Worm (Caenorhabditis elegans) whole organism, young adult: ENCODE results near the gene efl-1.
A peak's percentile ranks its signal among the peaks of the same experiment; 100 is the strongest.

ENCODE experiments used
- B0336.3 ChIP-seq: fragments of 200-800 bp; sonication (Bioruptor generic); IDR thresholded peaks from 2 replicates; pipeline ENCODE4 v1.3.6; 2022; ENCODE audit warnings: missing genetic modification characterization, missing compliant biosample characterization
- C17E4.6 ChIP-seq: fragments of 200-800 bp; sonication (Bioruptor generic); IDR thresholded peaks from 2 replicates; pipeline ENCODE4 v1.3.6; 2022; ENCODE audit warnings: missing genetic modification reagents, missing genetic modification characterization, missing compliant biosample characterization
- F23B12.7 ChIP-seq: sonication (generic microtip); optimal IDR thresholded peaks from 2 replicates; lab custom pipeline; 2017; ENCODE audit warnings: missing genetic modification characterization, mild to moderate bottlenecking, missing compliant biosample characterization, antibody characterized with exemption, moderate library complexity; ENCODE audit not compliant: insufficient read depth
- F39B2.1 ChIP-seq: fragments of 200-800 bp; sonication (Bioruptor generic); IDR thresholded peaks from 2 replicates; pipeline ENCODE4 v1.3.6; 2022; ENCODE audit warnings: missing genetic modification reagents, missing genetic modification characterization, missing compliant biosample characterization
- F49E8.2 ChIP-seq: sonication (generic microtip); optimal IDR thresholded peaks from 3 replicates; lab custom pipeline; 2017; ENCODE audit warnings: missing genetic modification characterization, mild to moderate bottlenecking, missing compliant biosample characterization, antibody characterized with exemption, moderate library complexity; ENCODE audit not compliant: insufficient read depth
- K12H6.12 ChIP-seq: fragments of 200-800 bp; sonication (Bioruptor generic); optimal IDR thresholded peaks from 2 replicates; lab custom pipeline; 2018; ENCODE audit warnings: mild to moderate bottlenecking, missing genetic modification characterization, missing compliant biosample characterization
- Y53F4B.3 ChIP-seq: fragments of 200-800 bp; sonication (Bioruptor generic); IDR thresholded peaks from 2 replicates; pipeline ENCODE4 v1.3.6; 2022; ENCODE audit warnings: missing genetic modification reagents, missing genetic modification characterization, missing compliant biosample characterization
- Y53G8AR.9 ChIP-seq: fragments of 200-800 bp; sonication (Bioruptor generic); conservative IDR thresholded peaks from 2 replicates; pipeline ENCODE4 v1.3.6; 2022; ENCODE audit warnings: missing genetic modification reagents, missing genetic modification characterization, missing compliant biosample characterization
- Y79H2A.3 ChIP-seq: fragments of 200-800 bp; sonication (Bioruptor generic); conservative IDR thresholded peaks from 2 replicates; pipeline ENCODE4 v1.3.6; 2022; ENCODE audit warnings: missing genetic modification reagents, missing genetic modification characterization, missing compliant biosample characterization
- Y95B8A.8 ChIP-seq: fragments of 200-800 bp; sonication (Bioruptor generic); IDR thresholded peaks from 2 replicates; pipeline ENCODE4 v1.3.6; 2022; ENCODE audit warnings: missing genetic modification reagents, missing genetic modification characterization, missing compliant biosample characterization
- attf-3 ChIP-seq: fragments of 200-800 bp; sonication (Bioruptor generic); conservative IDR thresholded peaks from 2 replicates; pipeline ENCODE4 v1.3.6; 2022; ENCODE audit warnings: missing genetic modification reagents, missing genetic modification characterization, missing compliant biosample characterization
- cebp-2 ChIP-seq: fragments of 200-800 bp; sonication (Bioruptor generic); IDR thresholded peaks from 2 replicates; pipeline ENCODE4 v1.3.6; 2022; ENCODE audit warnings: missing genetic modification characterization, missing compliant biosample characterization
- ceh-40 ChIP-seq: fragments of 200-800 bp; sonication (Bioruptor generic); IDR thresholded peaks from 2 replicates; pipeline ENCODE4 v1.3.6; 2022; ENCODE audit warnings: missing genetic modification characterization, missing compliant biosample characterization
- dox-1 ChIP-seq: fragments of 200-800 bp; sonication (Bioruptor generic); IDR thresholded peaks from 2 replicates; pipeline ENCODE4 v1.3.6; 2022; ENCODE audit warnings: missing genetic modification reagents, missing genetic modification characterization, missing compliant biosample characterization
- ets-4 ChIP-seq: fragments of 200-800 bp; sonication (Bioruptor generic); optimal IDR thresholded peaks from 2 replicates; lab custom pipeline; 2018; ENCODE audit warnings: mild to moderate bottlenecking, missing genetic modification characterization, missing compliant biosample characterization
- gei-17 ChIP-seq: fragments of 200-800 bp; sonication (Bioruptor generic); optimal IDR thresholded peaks from 2 replicates; lab custom pipeline; 2018; ENCODE audit warnings: mild to moderate bottlenecking, missing genetic modification characterization, missing compliant biosample characterization
- him-1 ChIP-seq: sonication (generic microtip); optimal IDR thresholded peaks from 2 replicates; lab custom pipeline; 2016; ENCODE audit warnings: missing genotype, missing genetic modification reagents, missing genetic modification characterization, missing compliant biosample characterization
- hsf-1 ChIP-seq: fragments of 200-800 bp; sonication (Bioruptor generic); IDR thresholded peaks from 2 replicates; pipeline ENCODE4 v1.3.6; 2022; ENCODE audit warnings: missing genetic modification reagents, missing genetic modification characterization, missing compliant biosample characterization
- let-526 ChIP-seq: fragments of 200-800 bp; sonication (Bioruptor generic); IDR thresholded peaks from 2 replicates; pipeline ENCODE4 v1.3.6; 2022; ENCODE audit warnings: missing genetic modification reagents, missing genetic modification characterization, missing compliant biosample characterization
- lin-40 ChIP-seq: sonication (generic microtip); optimal IDR thresholded peaks from 2 replicates; lab custom pipeline; 2016; ENCODE audit warnings: missing genetic modification characterization, mild to moderate bottlenecking, missing compliant biosample characterization, missing genotype, missing genetic modification reagents
- madf-6 ChIP-seq: fragments of 200-800 bp; sonication (Bioruptor generic); IDR thresholded peaks from 2 replicates; pipeline ENCODE4 v1.3.6; 2022; ENCODE audit warnings: missing genetic modification reagents, missing genetic modification characterization, missing compliant biosample characterization
- mes-4 ChIP-seq: sonication (generic microtip); optimal IDR thresholded peaks from 2 replicates; lab custom pipeline; 2016; ENCODE audit warnings: missing genotype, missing genetic modification characterization, missing compliant biosample characterization
- nfya-1 ChIP-seq: sonication (generic microtip); optimal IDR thresholded peaks from 2 replicates; lab custom pipeline; 2017; ENCODE audit warnings: antibody characterized with exemption, missing compliant biosample characterization, missing genetic modification characterization, borderline replicate concordance; ENCODE audit not compliant: insufficient read depth
- nfyb-1 ChIP-seq: fragments of 200-800 bp; sonication (Bioruptor generic); IDR thresholded peaks from 2 replicates; pipeline ENCODE4 v1.3.6; 2022; ENCODE audit warnings: missing genetic modification reagents, missing genetic modification characterization, missing compliant biosample characterization
- nhr-80 ChIP-seq: sonication (generic microtip); optimal IDR thresholded peaks from 2 replicates; lab custom pipeline; 2016; ENCODE audit warnings: missing genetic modification characterization, missing compliant biosample characterization
- pha-4 ChIP-seq: fragments of 150-350 bp; sonication (generic microtip); optimal IDR thresholded peaks from 2 replicates; lab custom pipeline; 2014; ENCODE audit warnings: missing biosample characterization, missing genetic modification reagents, missing genetic modification characterization
- rec-8 ChIP-seq, 2 experiments: sonication (generic microtip); optimal IDR thresholded peaks; 2 replicates each; lab custom pipeline; 2016; ENCODE audit warnings: mild to moderate bottlenecking in 2 of 2, missing genetic modification characterization in 2 of 2, missing genetic modification reagents in 2 of 2, missing genotype in 2 of 2, missing biosample characterization in 1 of 2, missing compliant biosample characterization in 1 of 2, moderate library complexity in 1 of 2
- snpc-1.3 ChIP-seq: sonication (generic microtip); optimal IDR thresholded peaks from 2 replicates; lab custom pipeline; 2017; ENCODE audit warnings: missing genetic modification characterization, mild to moderate bottlenecking, missing compliant biosample characterization, antibody characterized with exemption, moderate library complexity, missing genotype, missing genetic modification reagents; ENCODE audit not compliant: insufficient read depth
- snpc-3.4 ChIP-seq: sonication (generic microtip); optimal IDR thresholded peaks from 2 replicates; lab custom pipeline; 2017; ENCODE audit warnings: missing genetic modification characterization, mild to moderate bottlenecking, missing compliant biosample characterization, antibody characterized with exemption, moderate library complexity, missing genotype, missing genetic modification reagents
- somi-1 ChIP-seq: fragments of 200-800 bp; sonication (Bioruptor generic); optimal IDR thresholded peaks from 2 replicates; lab custom pipeline; 2018; ENCODE audit warnings: mild to moderate bottlenecking, missing genetic modification characterization, missing compliant biosample characterization
- tbp1 ChIP-seq: fragments of 200-800 bp; sonication (Bioruptor generic); optimal IDR thresholded peaks from 2 replicates; lab custom pipeline; 2018; ENCODE audit warnings: mild to moderate bottlenecking, missing genetic modification characterization, missing compliant biosample characterization
- tbx-9 ChIP-seq: sonication (generic microtip); optimal IDR thresholded peaks from 2 replicates; lab custom pipeline; 2016; ENCODE audit warnings: borderline replicate concordance, missing genetic modification characterization, inconsistent platforms, missing compliant biosample characterization
- xnd-1 ChIP-seq: sonication (generic microtip); optimal IDR thresholded peaks from 2 replicates; lab custom pipeline; 2016; ENCODE audit warnings: missing genotype, missing genetic modification reagents, missing genetic modification characterization, missing compliant biosample characterization
- ztf-18 ChIP-seq: sonication (generic microtip); optimal IDR thresholded peaks from 2 replicates; lab custom pipeline; 2016; ENCODE audit warnings: missing genotype, mild to moderate bottlenecking, missing genetic modification characterization, missing compliant biosample characterization
- ztf-26 ChIP-seq: sonication (generic microtip); optimal IDR thresholded peaks from 2 replicates; lab custom pipeline; 2017; ENCODE audit warnings: missing genetic modification characterization, missing compliant biosample characterization
- ztf-6 ChIP-seq: fragments of 200-800 bp; sonication (Bioruptor generic); IDR thresholded peaks from 2 replicates; pipeline ENCODE4 v1.3.6; 2022; ENCODE audit warnings: missing genetic modification reagents, missing genetic modification characterization, missing compliant biosample characterization

Gene efl-1

ce11 chrV:16965655-16966054 is at the start of gene efl-1 (continued):
- TF ChIP-seq C17E4.6 (GFP tag; lab: Robert Waterston, UW) (peak; percentile 38; the same call in 1 of the 2 replicates), xnd-1 (tag; lab: Kevin White, UChicago) (peak; percentile 20), pha-4 (peak; percentile 82), cebp-2 (GFP tag; lab: Robert Waterston, UW) (0 out of 2 replicates have a peak, but pooled peaks have one; percentile 16), ztf-26 (tag; lab: Kevin White, UChicago) (peak; percentile 52), dox-1 (GFP tag; lab: Robert Waterston, UW) (peak; percentile 85), K12H6.12 (tag; lab: Kevin White, UChicago) (peak; percentile 42), attf-3 (GFP tag; lab: Robert Waterston, UW) (no peak), ztf-6 (GFP tag; lab: Robert Waterston, UW) (no peak), rec-8 (tag; optimal IDR thresholded peaks at IDR 0.05; lab: Kevin White, UChicago) (no peak), B0336.3 (peak; percentile 67; the same call in 1 of the 2 replicates), Y95B8A.8 (GFP tag; lab: Robert Waterston, UW) (0 out of 2 replicates have a peak, but pooled peaks have one; percentile 71), lin-40 (peak; percentile 87), Y53F4B.3 (GFP tag; lab: Robert Waterston, UW) (0 out of 2 replicates have a peak, but pooled peaks have one; percentile 38), Y53G8AR.9 (GFP tag; lab: Robert Waterston, UW) (peak; percentile 72; the same call in 1 of the 2 replicates), somi-1 (GFP tag; lab: Kevin White, UChicago) (peak; percentile 22), F23B12.7 (tag; lab: Kevin White, UChicago) (peak; percentile 11), him-1 (tag; lab: Kevin White, UChicago) (peak; percentile 28)

- no peak for TF ChIP-seq tbx-9 (tag; lab: Kevin White, UChicago)
- no peak for TF ChIP-seq F39B2.1
- TF ChIP-seq tbp1 (GFP tag; lab: Kevin White, UChicago): no peak
- no peak for TF ChIP-seq mes-4 (tag; lab: Kevin White, UChicago)
- no peak for TF ChIP-seq Y79H2A.3 (GFP tag; lab: Robert Waterston, UW)
- no peak for TF ChIP-seq ceh-40
- no peak for TF ChIP-seq hsf-1 (GFP tag; lab: Robert Waterston, UW)
- no peak for TF ChIP-seq snpc-1.3
- peak; percentile 20 for TF ChIP-seq ets-4 (GFP tag; lab: Kevin White, UChicago)
- TF ChIP-seq ztf-18: no peak
- no peak for TF ChIP-seq let-526 (GFP tag; lab: Robert Waterston, UW)
- peak; percentile 44 for TF ChIP-seq nhr-80 (tag; lab: Kevin White, UChicago)
- TF ChIP-seq dox-1 (GFP tag; lab: Robert Waterston, UW): 0 out of 2 replicates have a peak, but pooled peaks have one; percentile 28
- TF ChIP-seq nfya-1: no peak
- TF ChIP-seq F49E8.2: no peak
- TF ChIP-seq madf-6 (GFP tag; lab: Robert Waterston, UW): no peak
These were observed 48.6 kb upstream of the efl-1 start, which contains the start of gene clc-13 for ce11 chrV:17014050-17014449. Gene clc-13 (plus strand): TSS chrV:17014408.

DNA sequence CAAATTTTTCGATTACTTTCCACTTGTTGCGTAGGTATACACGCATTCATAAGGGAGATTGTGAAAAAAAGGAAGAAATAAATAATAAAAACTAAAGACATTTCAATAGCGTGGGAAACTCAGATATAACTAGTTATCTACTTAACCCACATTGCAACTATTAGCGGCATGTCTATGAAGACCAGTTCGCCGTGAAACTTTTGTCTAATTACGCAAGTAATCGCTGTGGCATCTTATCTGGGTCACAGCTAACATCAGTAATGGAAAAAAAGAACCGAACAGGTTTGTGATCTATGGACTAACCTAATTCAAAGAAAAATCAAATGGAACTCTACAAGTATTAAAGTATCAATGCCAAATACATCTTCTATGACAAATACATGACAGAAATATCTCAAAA is 47.8 kb upstream of the efl-1 start, which contains the start of gene clec-241:
Gene clec-241, minus strand, starts transcription at position 101 of the 400 bp plus-strand sequence.
- TF ChIP-seq Y79H2A.3 (GFP tag; lab: Robert Waterston, UW) (no peak), nfyb-1 (no peak), rec-8 (tag; optimal IDR thresholded peaks at IDR 0.05; lab: Kevin White, UChicago) (no peak), gei-17 (GFP tag; lab: Kevin White, UChicago) (no peak), snpc-3.4 (no peak)
